Fruit fly (Drosophila melanogaster) whole organism, embryonic: ENCODE measurements around the gene CG31661.

Experiments
- B-H1 ChIP-seq: fragments of 200-800 bp; sonication (Bioruptor generic); IDR thresholded peaks from 3 replicates; pipeline ENCODE4 v1.3.6; 2022; ENCODE audit warnings: missing biosample characterization, missing genetic modification characterization
- Bdp1 ChIP-seq: fragments of 200-800 bp; sonication (Bioruptor generic); optimal IDR thresholded peaks from 3 replicates; lab custom pipeline; 2016; ENCODE audit warnings: missing biosample characterization, missing genetic modification characterization
- CG10147 ChIP-seq: fragments of 200-800 bp; sonication (Bioruptor generic); optimal IDR thresholded peaks from 2 replicates; lab custom pipeline; 2019; ENCODE audit warnings: missing biosample characterization, mild to moderate bottlenecking, missing genetic modification characterization, moderate library complexity
- CG10209 ChIP-seq: fragments of 200-800 bp; sonication (Bioruptor generic); optimal IDR thresholded peaks from 3 replicates; lab custom pipeline; 2017; ENCODE audit warnings: missing biosample characterization, mild to moderate bottlenecking, missing genetic modification characterization, missing genetic modification reagents
- CG10366 ChIP-seq: fragments of 200-800 bp; sonication (Bioruptor generic); IDR thresholded peaks from 2 replicates; pipeline ENCODE4 v1.3.6; 2022; ENCODE audit warnings: missing biosample characterization, missing genetic modification characterization
- CG11398 ChIP-seq: fragments of 200-800 bp; sonication (Bioruptor generic); optimal IDR thresholded peaks from 2 replicates; lab custom pipeline; 2016; ENCODE audit warnings: missing biosample characterization, missing genetic modification characterization
- CG11723 ChIP-seq: fragments of 200-800 bp; sonication (Bioruptor generic); optimal IDR thresholded peaks from 2 replicates; lab custom pipeline; 2017; ENCODE audit warnings: missing biosample characterization, mild to moderate bottlenecking, missing genetic modification characterization
- CG14441 ChIP-seq: fragments of 200-800 bp; sonication (Bioruptor generic); IDR thresholded peaks from 2 replicates; pipeline ENCODE4 v1.3.6; 2022; ENCODE audit warnings: missing biosample characterization, missing genetic modification characterization
- CG14667 ChIP-seq: fragments of 200-800 bp; sonication (Bioruptor generic); IDR thresholded peaks from 2 replicates; pipeline ENCODE4 v1.3.6; 2022; ENCODE audit warnings: missing biosample characterization, missing genetic modification characterization
- CG14710 ChIP-seq: fragments of 200-800 bp; sonication (Bioruptor generic); optimal IDR thresholded peaks from 3 replicates; lab custom pipeline; 2019; ENCODE audit warnings: missing biosample characterization, mild to moderate bottlenecking, missing genetic modification characterization, moderate library complexity
- CG15696 ChIP-seq: fragments of 200-800 bp; sonication (Bioruptor generic); optimal IDR thresholded peaks from 2 replicates; lab custom pipeline; 2019; ENCODE audit warnings: missing biosample characterization, mild to moderate bottlenecking, missing genetic modification characterization, moderate library complexity
- CG16813 ChIP-seq: fragments of 200-800 bp; sonication (Bioruptor generic); IDR thresholded peaks from 3 replicates; pipeline ENCODE4 v1.3.6; 2022; ENCODE audit warnings: missing biosample characterization, missing genetic modification characterization; ENCODE audit not compliant: partially characterized antibody
- CG1792 ChIP-seq: fragments of 200-800 bp; sonication (Bioruptor generic); optimal IDR thresholded peaks from 2 replicates; lab custom pipeline; 2016; ENCODE audit warnings: missing biosample characterization, missing genetic modification characterization
- CG18599 ChIP-seq: fragments of 200-800 bp; sonication (Bioruptor generic); optimal IDR thresholded peaks from 3 replicates; lab custom pipeline; 2017; ENCODE audit warnings: missing biosample characterization, missing genetic modification characterization, mild to moderate bottlenecking, moderate library complexity, missing genetic modification reagents
- CG32532 ChIP-seq: fragments of 200-800 bp; sonication (Bioruptor generic); IDR thresholded peaks from 2 replicates; pipeline ENCODE4 v1.3.6; 2022; ENCODE audit warnings: missing biosample characterization, missing genetic modification characterization
- CG43689 ChIP-seq: fragments of 200-800 bp; sonication (Bioruptor generic); IDR thresholded peaks from 2 replicates; pipeline ENCODE4 v1.3.6; 2022; ENCODE audit warnings: missing biosample characterization, missing genetic modification characterization
- CG6175 ChIP-seq: fragments of 200-800 bp; sonication (Bioruptor generic); IDR thresholded peaks from 3 replicates; pipeline ENCODE4 v1.3.6; 2022; ENCODE audit warnings: missing biosample characterization, missing genetic modification characterization
- CG6654 ChIP-seq: fragments of 200-800 bp; sonication (Bioruptor generic); optimal IDR thresholded peaks from 2 replicates; lab custom pipeline; 2017; ENCODE audit warnings: missing biosample characterization, mild to moderate bottlenecking, missing genetic modification characterization
- CG8765 ChIP-seq: fragments of 200-800 bp; sonication (Bioruptor generic); IDR thresholded peaks from 2 replicates; pipeline ENCODE4 v1.3.6; 2022; ENCODE audit warnings: missing biosample characterization, missing genetic modification characterization
- CG9437 ChIP-seq: fragments of 200-800 bp; sonication (Bioruptor generic); optimal IDR thresholded peaks from 2 replicates; lab custom pipeline; 2018; ENCODE audit warnings: missing biosample characterization, mild to moderate bottlenecking, missing genetic modification characterization
- CrebB ChIP-seq: fragments of 200-800 bp; sonication (Bioruptor generic); optimal IDR thresholded peaks from 3 replicates; lab custom pipeline; 2018; ENCODE audit warnings: missing biosample characterization, mild to moderate bottlenecking, missing genetic modification characterization
- Doc2 ChIP-seq: fragments of 200-800 bp; sonication (Bioruptor generic); IDR thresholded peaks from 2 replicates; pipeline ENCODE4 v1.3.6; 2022; ENCODE audit warnings: missing biosample characterization, missing genetic modification characterization
- ERR ChIP-seq: fragments of 200-800 bp; sonication (Bioruptor generic); optimal IDR thresholded peaks from 2 replicates; lab custom pipeline; 2016; ENCODE audit warnings: missing biosample characterization, missing genetic modification characterization
- H15 ChIP-seq: fragments of 200-800 bp; sonication (Bioruptor generic); IDR thresholded peaks from 3 replicates; pipeline ENCODE4 v1.3.6; 2022; ENCODE audit warnings: missing biosample characterization, missing genetic modification characterization
- HLH3B ChIP-seq: fragments of 200-800 bp; sonication (Bioruptor generic); IDR thresholded peaks from 2 replicates; pipeline ENCODE4 v1.3.6; 2022; ENCODE audit warnings: missing biosample characterization, missing genetic modification characterization
- HLHmδ ChIP-seq: fragments of 200-800 bp; sonication (Bioruptor generic); optimal IDR thresholded peaks from 2 replicates; lab custom pipeline; 2018; ENCODE audit warnings: missing biosample characterization, mild to moderate bottlenecking, missing genetic modification characterization, moderate library complexity
- Mrtf ChIP-seq: fragments of 200-800 bp; sonication (Bioruptor generic); IDR thresholded peaks from 3 replicates; pipeline ENCODE4 v1.3.6; 2022; ENCODE audit warnings: missing biosample characterization, missing genetic modification characterization
- NfI ChIP-seq: fragments of 200-800 bp; sonication (Bioruptor generic); optimal IDR thresholded peaks from 3 replicates; lab custom pipeline; 2018; ENCODE audit warnings: missing biosample characterization, mild to moderate bottlenecking, missing genetic modification characterization, moderate library complexity
- Oaz ChIP-seq: fragments of 200-800 bp; sonication (Bioruptor generic); IDR thresholded peaks from 2 replicates; pipeline ENCODE4 v1.3.6; 2022; ENCODE audit warnings: missing biosample characterization, missing genetic modification characterization
- Rfx ChIP-seq: fragments of 200-800 bp; sonication (Bioruptor generic); IDR thresholded peaks from 2 replicates; pipeline ENCODE4 v1.3.6; 2022; ENCODE audit warnings: missing biosample characterization, missing genetic modification characterization
- Scr ChIP-seq: fragments of 200-800 bp; sonication (Bioruptor generic); IDR thresholded peaks from 2 replicates; pipeline ENCODE4 v1.3.6; 2022; ENCODE audit warnings: missing biosample characterization, missing genetic modification characterization; ENCODE audit not compliant: partially characterized antibody
- Sry-β ChIP-seq: fragments of 200-800 bp; sonication (Bioruptor generic); optimal IDR thresholded peaks from 2 replicates; lab custom pipeline; 2018; ENCODE audit warnings: missing biosample characterization, mild to moderate bottlenecking, missing genetic modification characterization, moderate library complexity
- aop ChIP-seq: fragments of 200-800 bp; sonication (Bioruptor generic); IDR thresholded peaks from 2 replicates; pipeline ENCODE4 v1.3.6; 2022; ENCODE audit warnings: missing biosample characterization, missing genetic modification characterization
- croc ChIP-seq: fragments of 200-800 bp; sonication (Bioruptor generic); conservative IDR thresholded peaks from 3 replicates; pipeline ENCODE4 v1.3.6; 2022; ENCODE audit warnings: missing biosample characterization, missing genetic modification characterization
- da ChIP-seq: fragments of 200-800 bp; sonication (Bioruptor generic); optimal IDR thresholded peaks from 2 replicates; lab custom pipeline; 2016; ENCODE audit warnings: missing biosample characterization, missing genetic modification characterization
- disco-r ChIP-seq: fragments of 200-800 bp; sonication (Bioruptor generic); optimal IDR thresholded peaks from 2 replicates; lab custom pipeline; 2016; ENCODE audit warnings: missing biosample characterization, missing genetic modification characterization
- dmrt11E ChIP-seq: fragments of 200-800 bp; sonication (Bioruptor generic); optimal IDR thresholded peaks from 3 replicates; lab custom pipeline; 2018; ENCODE audit warnings: missing biosample characterization, mild to moderate bottlenecking, missing genetic modification characterization, moderate library complexity
- ewg ChIP-seq: fragments of 200-800 bp; sonication (Bioruptor generic); optimal IDR thresholded peaks from 3 replicates; lab custom pipeline; 2017; ENCODE audit warnings: mild to moderate bottlenecking, missing biosample characterization, missing genetic modification reagents, missing genetic modification characterization
- fu2 ChIP-seq: fragments of 200-800 bp; sonication (Bioruptor generic); optimal IDR thresholded peaks from 2 replicates; lab custom pipeline; 2016; ENCODE audit warnings: missing biosample characterization, missing genetic modification characterization
- gem ChIP-seq: fragments of 200-800 bp; sonication (Bioruptor generic); optimal IDR thresholded peaks from 2 replicates; lab custom pipeline; 2019; ENCODE audit warnings: missing biosample characterization, mild to moderate bottlenecking, missing genetic modification characterization, moderate library complexity
- h ChIP-seq: fragments of >200 bp; optimal IDR thresholded peaks from 2 replicates; lab custom pipeline; 2017
- hb ChIP-seq: fragments of 200-800 bp; sonication (Bioruptor generic); IDR thresholded peaks from 3 replicates; pipeline ENCODE4 v1.3.6; 2022; ENCODE audit warnings: missing biosample characterization, missing genetic modification characterization; ENCODE audit not compliant: partially characterized antibody
- jumu ChIP-seq: fragments of 200-800 bp; sonication (Bioruptor generic); optimal IDR thresholded peaks from 3 replicates; lab custom pipeline; 2016; ENCODE audit warnings: missing biosample characterization, missing genetic modification characterization
- ken ChIP-seq: fragments of 200-800 bp; sonication (Bioruptor generic); IDR thresholded peaks from 3 replicates; pipeline ENCODE4 v1.3.6; 2022; ENCODE audit warnings: missing biosample characterization, missing genetic modification characterization
- klu ChIP-seq: fragments of 200-800 bp; sonication (Bioruptor generic); IDR thresholded peaks from 2 replicates; pipeline ENCODE4 v1.3.6; 2022; ENCODE audit warnings: missing biosample characterization, missing genetic modification characterization
- lmd ChIP-seq: fragments of 200-800 bp; sonication (Bioruptor generic); IDR thresholded peaks from 2 replicates; pipeline ENCODE4 v1.3.6; 2022; ENCODE audit warnings: missing biosample characterization, missing genetic modification characterization
- oc ChIP-seq: fragments of 200-800 bp; sonication (Bioruptor generic); optimal IDR thresholded peaks from 2 replicates; lab custom pipeline; 2018; ENCODE audit warnings: missing biosample characterization, mild to moderate bottlenecking, missing genetic modification characterization, moderate library complexity
- pita ChIP-seq: fragments of 200-800 bp; sonication (Bioruptor generic); optimal IDR thresholded peaks from 2 replicates; lab custom pipeline; 2017; ENCODE audit warnings: missing biosample characterization, mild to moderate bottlenecking, missing genetic modification characterization
- sob ChIP-seq: fragments of 200-800 bp; sonication (Bioruptor generic); IDR thresholded peaks from 2 replicates; pipeline ENCODE4 v1.3.6; 2022; ENCODE audit warnings: missing biosample characterization, missing genetic modification characterization
- ttk ChIP-seq: fragments of 200-800 bp; sonication (Bioruptor generic); IDR thresholded peaks from 2 replicates; pipeline ENCODE4 v2.1.2; 2022; ENCODE audit warnings: missing biosample characterization, missing genetic modification characterization
- zen ChIP-seq: fragments of 200-800 bp; sonication (Bioruptor generic); optimal IDR thresholded peaks from 3 replicates; lab custom pipeline; 2018; ENCODE audit warnings: missing biosample characterization, mild to moderate bottlenecking, missing genetic modification characterization, moderate library complexity

Gene CG31661

dm6 chr2L:1473427-1473826 is 23.6 kb upstream of the CG31661 start (continued):
- TF ChIP-seq dmrt11E (tag; lab: Kevin White, UChicago) (peak; percentile 66), disco-r (GFP tag; lab: Kevin White, UChicago) (peak; percentile 21), h (lab: Kevin White, UChicago) (no peak), CG8765 (GFP tag; lab: Robert Waterston, UW) (peak; percentile 80), da (no peak), Doc2 (GFP tag; lab: Robert Waterston, UW) (no peak), klu (GFP tag; lab: Robert Waterston, UW) (no peak), jumu (GFP tag; lab: Kevin White, UChicago) (peak; percentile 16), HLH3B (GFP tag; lab: Robert Waterston, UW) (peak; percentile 69), CG6175 (GFP tag; lab: Robert Waterston, UW) (no peak), CG9437 (GFP tag; lab: Kevin White, UChicago) (no peak), CG14710 (peak; percentile 42), NfI (no peak), H15 (GFP tag; lab: Robert Waterston, UW) (peak; percentile 56; the same call in 1 of the 3 replicates), CG11723 (GFP tag; lab: Kevin White, UChicago) (no peak), ken (GFP tag; lab: Robert Waterston, UW) (peak; percentile 56; the same call in 1 of the 3 replicates), CG14667 (GFP tag; lab: Robert Waterston, UW) (peak; percentile 55; the same call in 1 of the 2 replicates), CG10147 (GFP tag; lab: Kevin White, UChicago) (no peak), oc (tag; lab: Kevin White, UChicago) (no peak), lmd (GFP tag; lab: Robert Waterston, UW) (peak; percentile 69), Rfx (GFP tag; lab: Robert Waterston, UW) (peak; percentile 48; the same call in 1 of the 2 replicates), Scr (GFP tag; lab: Robert Waterston, UW) (no peak), ewg (GFP tag; lab: Kevin White, UChicago) (no peak), gem (tag; lab: Kevin White, UChicago) (peak; percentile 53), CrebB (tag; lab: Kevin White, UChicago) (no peak), CG32532 (GFP tag; lab: Robert Waterston, UW) (peak; percentile 45; the same call in 1 of the 2 replicates), CG1792 (GFP tag; lab: Kevin White, UChicago) (no peak), CG18599 (peak; percentile 42), Bdp1 (peak; percentile 2), Mrtf (GFP tag; lab: Robert Waterston, UW) (peak; percentile 24; the same call in 1 of the 3 replicates), B-H1 (peak; percentile 51), CG14441 (GFP tag; lab: Robert Waterston, UW) (0 out of 2 replicates have a peak, but pooled peaks have one; percentile 36), CG43689 (no peak), fu2 (GFP tag; lab: Kevin White, UChicago) (no peak), Oaz (GFP tag; lab: Robert Waterston, UW) (no peak), croc (GFP tag; lab: Robert Waterston, UW) (peak; percentile 61), zen (tag; lab: Kevin White, UChicago) (peak; percentile 18), HLHmδ (GFP tag; lab: Kevin White, UChicago) (no peak), hb (no peak), pita (GFP tag; lab: Kevin White, UChicago) (no peak), ttk (GFP tag; lab: Robert Waterston, UW) (peak; percentile 26; the same call in 1 of the 2 replicates), sob (peak; percentile 49; the same call in 1 of the 2 replicates), ERR (GFP tag; lab: Kevin White, UChicago) (no peak), aop (GFP tag; lab: Robert Waterston, UW) (no peak), CG11398 (no peak), CG10209 (no peak), CG10366 (GFP tag; lab: Robert Waterston, UW) (peak; percentile 64), CG16813 (no peak), Sry-β (no peak), CG6654 (GFP tag; lab: Kevin White, UChicago) (no peak), CG15696 (tag; lab: Kevin White, UChicago) (peak; percentile 39)
